Worm (Caenorhabditis elegans) whole organism, young adult: Measurements from ENCODE around the gene cyp-14A3.

Experiments used
- B0336.3 ChIP-seq: fragments of 200-800 bp; sonication (Bioruptor generic); IDR thresholded peaks from 2 replicates; pipeline ENCODE4 v1.3.6; 2022; ENCODE audit warnings: missing genetic modification characterization, missing compliant biosample characterization
- F52B5.7 ChIP-seq: sonication (generic microtip); optimal IDR thresholded peaks from 2 replicates; lab custom pipeline; 2016; ENCODE audit warnings: mild to moderate bottlenecking, missing genetic modification characterization, missing compliant biosample characterization
- F55B11.4 ChIP-seq: sonication (generic microtip); optimal IDR thresholded peaks from 2 replicates; lab custom pipeline; 2016; ENCODE audit warnings: missing compliant biosample characterization, missing genetic modification characterization, borderline replicate concordance; ENCODE audit not compliant: insufficient read depth
- T07F8.4 ChIP-seq: sonication (generic microtip); optimal IDR thresholded peaks from 2 replicates; lab custom pipeline; 2016; ENCODE audit warnings: mild to moderate bottlenecking, missing genetic modification characterization, moderate library complexity, missing compliant biosample characterization
- Y53F4B.3 ChIP-seq: fragments of 200-800 bp; sonication (Bioruptor generic); IDR thresholded peaks from 2 replicates; pipeline ENCODE4 v1.3.6; 2022; ENCODE audit warnings: missing genetic modification reagents, missing genetic modification characterization, missing compliant biosample characterization
- ZK185.1 ChIP-seq: sonication (generic microtip); optimal IDR thresholded peaks from 2 replicates; lab custom pipeline; 2016; ENCODE audit warnings: mild to moderate bottlenecking, missing genetic modification characterization, missing compliant biosample characterization; ENCODE audit not compliant: poor library complexity, severe bottlenecking
- akir-1 ChIP-seq: fragments of 200-800 bp; sonication (Bioruptor generic); optimal IDR thresholded peaks from 2 replicates; lab custom pipeline; 2018; ENCODE audit warnings: mild to moderate bottlenecking, missing genetic modification characterization, moderate library complexity, missing compliant biosample characterization
- aptf-2 ChIP-seq: fragments of 200-800 bp; sonication (Bioruptor generic); conservative IDR thresholded peaks from 2 replicates; pipeline ENCODE4 v1.3.6; 2022; ENCODE audit warnings: missing genetic modification reagents, missing genetic modification characterization, missing compliant biosample characterization
- aptf-3 ChIP-seq: fragments of 200-800 bp; sonication (Bioruptor generic); IDR thresholded peaks from 2 replicates; pipeline ENCODE4 v1.3.6; 2022; ENCODE audit warnings: missing genetic modification characterization, missing compliant biosample characterization
- atf-7 ChIP-seq: sonication (generic microtip); optimal IDR thresholded peaks from 2 replicates; lab custom pipeline; 2017; ENCODE audit warnings: mild to moderate bottlenecking, missing genetic modification characterization, missing compliant biosample characterization
- attf-5 ChIP-seq: fragments of 200-800 bp; sonication (Bioruptor generic); optimal IDR thresholded peaks from 2 replicates; lab custom pipeline; 2018; ENCODE audit warnings: mild to moderate bottlenecking, missing genetic modification characterization, missing compliant biosample characterization
- cebp-1 ChIP-seq, 2 experiments: fragments of 200-800 bp in 1 of 2; sonication (Bioruptor generic) in 1 of 2; sonication (generic microtip) in 1 of 2; IDR thresholded peaks in 1 of 2; optimal IDR thresholded peaks in 1 of 2; 2 replicates each; pipeline versions ENCODE4 v1.3.6 to Lab custom; 2017 to 2022; ENCODE audit warnings: missing compliant biosample characterization in 2 of 2, missing genetic modification characterization in 2 of 2, mild to moderate bottlenecking in 1 of 2, missing genetic modification reagents in 1 of 2, moderate library complexity in 1 of 2
- cebp-2 ChIP-seq: fragments of 200-800 bp; sonication (Bioruptor generic); IDR thresholded peaks from 2 replicates; pipeline ENCODE4 v1.3.6; 2022; ENCODE audit warnings: missing genetic modification characterization, missing compliant biosample characterization
- ceh-27 ChIP-seq: fragments of 200-800 bp; sonication (Bioruptor generic); optimal IDR thresholded peaks from 2 replicates; lab custom pipeline; 2018; ENCODE audit warnings: mild to moderate bottlenecking, missing genetic modification characterization, moderate library complexity, missing compliant biosample characterization
- ceh-40 ChIP-seq: fragments of 200-800 bp; sonication (Bioruptor generic); IDR thresholded peaks from 2 replicates; pipeline ENCODE4 v1.3.6; 2022; ENCODE audit warnings: missing genetic modification characterization, missing compliant biosample characterization
- ceh-58 ChIP-seq: fragments of 200-800 bp; sonication (Bioruptor generic); IDR thresholded peaks from 2 replicates; pipeline ENCODE4 v1.3.6; 2022; ENCODE audit warnings: missing genetic modification characterization, missing compliant biosample characterization
- ceh-79 ChIP-seq: sonication (generic microtip); optimal IDR thresholded peaks from 2 replicates; lab custom pipeline; 2017; ENCODE audit warnings: mild to moderate bottlenecking, missing genetic modification characterization, missing compliant biosample characterization
- dox-1 ChIP-seq: fragments of 200-800 bp; sonication (Bioruptor generic); IDR thresholded peaks from 2 replicates; pipeline ENCODE4 v1.3.6; 2022; ENCODE audit warnings: missing genetic modification reagents, missing genetic modification characterization, missing compliant biosample characterization
- efl-1 ChIP-seq: fragments of 150-350 bp; optimal IDR thresholded peaks from 2 replicates; lab custom pipeline; 2014; ENCODE audit warnings: missing biosample characterization, missing genetic modification reagents, missing genetic modification characterization
- egl-44 ChIP-seq: fragments of 200-800 bp; sonication (Bioruptor generic); IDR thresholded peaks from 2 replicates; pipeline ENCODE4 v1.3.6; 2022; ENCODE audit warnings: missing genetic modification reagents, missing genetic modification characterization, missing compliant biosample characterization
- egrh-3 ChIP-seq: fragments of 200-800 bp; sonication (Bioruptor generic); IDR thresholded peaks from 2 replicates; pipeline ENCODE4 v1.3.6; 2022; ENCODE audit warnings: missing genetic modification reagents, missing genetic modification characterization, missing compliant biosample characterization
- ets-4 ChIP-seq: fragments of 200-800 bp; sonication (Bioruptor generic); optimal IDR thresholded peaks from 2 replicates; lab custom pipeline; 2018; ENCODE audit warnings: mild to moderate bottlenecking, missing genetic modification characterization, missing compliant biosample characterization
- gei-17 ChIP-seq: fragments of 200-800 bp; sonication (Bioruptor generic); optimal IDR thresholded peaks from 2 replicates; lab custom pipeline; 2018; ENCODE audit warnings: mild to moderate bottlenecking, missing genetic modification characterization, missing compliant biosample characterization
- hlh-26 ChIP-seq: fragments of 200-800 bp; sonication (Bioruptor generic); conservative IDR thresholded peaks from 2 replicates; pipeline ENCODE4 v1.3.6; 2022; ENCODE audit warnings: missing genetic modification reagents, missing genetic modification characterization, missing compliant biosample characterization
- hrde-1 ChIP-seq: sonication (generic microtip); optimal IDR thresholded peaks from 2 replicates; lab custom pipeline; 2016; ENCODE audit warnings: missing genetic modification characterization, mild to moderate bottlenecking, missing compliant biosample characterization, moderate library complexity, missing genotype, missing genetic modification reagents, borderline replicate concordance
- let-607 ChIP-seq, 2 experiments: fragments of 200-800 bp in 1 of 2; sonication (Bioruptor generic) in 1 of 2; sonication (generic microtip) in 1 of 2; optimal IDR thresholded peaks; 2 replicates each; lab custom pipeline; 2016 to 2018; ENCODE audit warnings: mild to moderate bottlenecking in 2 of 2, missing compliant biosample characterization in 2 of 2, missing genetic modification characterization in 2 of 2, moderate library complexity in 2 of 2, missing genotype in 1 of 2
- mcd-1 ChIP-seq: fragments of 200-800 bp; sonication (Bioruptor generic); IDR thresholded peaks from 2 replicates; pipeline ENCODE4 v1.3.6; 2022; ENCODE audit warnings: missing genetic modification reagents, missing genetic modification characterization, missing compliant biosample characterization
- nfyb-1 ChIP-seq: fragments of 200-800 bp; sonication (Bioruptor generic); IDR thresholded peaks from 2 replicates; pipeline ENCODE4 v1.3.6; 2022; ENCODE audit warnings: missing genetic modification reagents, missing genetic modification characterization, missing compliant biosample characterization
- nhr-179 ChIP-seq: sonication (generic microtip); optimal IDR thresholded peaks from 2 replicates; lab custom pipeline; 2016; ENCODE audit warnings: mild to moderate bottlenecking, missing genetic modification characterization, missing compliant biosample characterization
- nhr-80 ChIP-seq: sonication (generic microtip); optimal IDR thresholded peaks from 2 replicates; lab custom pipeline; 2016; ENCODE audit warnings: missing genetic modification characterization, missing compliant biosample characterization
- sea-2 ChIP-seq: fragments of 200-800 bp; sonication (Bioruptor generic); IDR thresholded peaks from 2 replicates; pipeline ENCODE4 v1.3.6; 2022; ENCODE audit warnings: missing genetic modification characterization, missing compliant biosample characterization
- snpc-4 ChIP-seq, 5 experiments: fragments of 150-350 bp in 1 of 5; sonication (generic microtip) in 4 of 5; optimal IDR thresholded peaks; 2 replicates each; lab custom pipeline; 2014 to 2018; ENCODE audit warnings: missing genetic modification characterization in 5 of 5, missing biosample characterization in 3 of 5, antibody characterized with exemption in 2 of 5, mild to moderate bottlenecking in 2 of 5, missing compliant biosample characterization in 2 of 5, missing genotype in 2 of 5, moderate library complexity in 2 of 5, missing genetic modification reagents in 1 of 5
- somi-1 ChIP-seq: fragments of 200-800 bp; sonication (Bioruptor generic); optimal IDR thresholded peaks from 2 replicates; lab custom pipeline; 2018; ENCODE audit warnings: mild to moderate bottlenecking, missing genetic modification characterization, missing compliant biosample characterization
- tbp1 ChIP-seq: fragments of 200-800 bp; sonication (Bioruptor generic); optimal IDR thresholded peaks from 2 replicates; lab custom pipeline; 2018; ENCODE audit warnings: mild to moderate bottlenecking, missing genetic modification characterization, missing compliant biosample characterization
- tbx-9 ChIP-seq: sonication (generic microtip); optimal IDR thresholded peaks from 2 replicates; lab custom pipeline; 2016; ENCODE audit warnings: borderline replicate concordance, missing genetic modification characterization, inconsistent platforms, missing compliant biosample characterization
- zfh-2 ChIP-seq: fragments of 200-800 bp; sonication (Bioruptor generic); conservative IDR thresholded peaks from 2 replicates; pipeline ENCODE4 v1.3.6; 2022; ENCODE audit warnings: missing genetic modification reagents, missing genetic modification characterization, missing compliant biosample characterization
- ztf-22 ChIP-seq: fragments of 200-800 bp; sonication (Bioruptor generic); optimal IDR thresholded peaks from 2 replicates; lab custom pipeline; 2018; ENCODE audit warnings: mild to moderate bottlenecking, missing genetic modification characterization, moderate library complexity, missing compliant biosample characterization
- ztf-26 ChIP-seq: sonication (generic microtip); optimal IDR thresholded peaks from 2 replicates; lab custom pipeline; 2017; ENCODE audit warnings: missing genetic modification characterization, missing compliant biosample characterization

cyp-14A3 gene

DNA sequence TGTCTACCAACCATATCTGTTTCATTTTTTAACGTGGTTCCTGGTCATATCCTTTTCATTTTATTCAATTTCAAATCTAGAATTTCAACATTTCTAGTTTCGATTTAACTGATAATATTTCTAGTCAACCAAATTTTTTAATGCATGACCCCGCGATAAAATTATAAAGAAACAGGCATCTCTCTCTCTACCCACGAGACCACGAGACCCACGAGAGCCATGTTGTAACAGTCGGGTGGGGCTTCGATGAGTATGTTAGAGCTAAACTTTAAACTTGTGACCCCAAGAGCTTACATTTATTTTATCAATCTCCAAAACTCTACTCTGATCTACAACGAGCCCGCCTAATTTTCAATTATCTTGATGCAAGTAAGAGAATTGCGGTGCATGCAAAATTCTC, 44.3 kb upstream of the cyp-14A3 start:
- TF ChIP-seq cebp-1 (GFP tag; IDR thresholded peaks at IDR 0.05; lab: Robert Waterston, UW) (no peak), cebp-1 (tag; optimal IDR thresholded peaks at IDR 0.05; lab: Kevin White, UChicago) (peak; percentile 20), egrh-3 (GFP tag; lab: Robert Waterston, UW) (no peak)

DNA sequence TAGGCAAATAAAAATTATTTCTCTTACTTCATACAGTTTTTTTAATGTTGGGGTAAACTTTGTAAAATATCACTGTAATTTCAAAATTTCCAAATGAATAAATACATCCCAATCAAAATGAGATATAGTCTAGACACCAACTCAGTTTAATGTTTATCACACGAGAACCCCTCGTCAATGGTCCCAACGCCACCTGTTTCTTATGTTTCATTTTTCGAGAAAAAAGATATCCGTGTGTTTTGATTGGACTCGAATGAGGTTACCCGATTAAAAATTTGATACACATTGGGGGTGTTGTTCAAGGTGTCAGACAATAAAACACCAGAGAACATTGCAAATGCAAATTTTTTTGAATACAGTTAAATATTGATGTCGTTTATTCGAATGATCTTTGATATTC, 43.5 kb upstream of the cyp-14A3 start:
- TF ChIP-seq egl-44 (GFP tag; lab: Robert Waterston, UW) (no peak), ceh-79 (no peak), aptf-3 (GFP tag; lab: Robert Waterston, UW) (no peak), ceh-40 (no peak), efl-1 (GFP tag; lab: Kevin White, UChicago) (no peak), ceh-58 (GFP tag; lab: Robert Waterston, UW) (no peak), Y53F4B.3 (GFP tag; lab: Robert Waterston, UW) (no peak), ZK185.1 (no peak), tbx-9 (tag; lab: Kevin White, UChicago) (no peak), F52B5.7 (tag; lab: Kevin White, UChicago) (no peak), cebp-2 (GFP tag; lab: Robert Waterston, UW) (no peak), nhr-80 (tag; lab: Kevin White, UChicago) (no peak), snpc-4 (GFP tag; optimal IDR thresholded peaks at IDR 0.05; lab: Kevin White, UChicago) (no peak), snpc-4 (tag; optimal IDR thresholded peaks at IDR 0.05; lab: Kevin White, UChicago) (no peak), ceh-27 (GFP tag; lab: Kevin White, UChicago) (no peak), nhr-179 (tag; lab: Kevin White, UChicago) (no peak), T07F8.4 (tag; lab: Kevin White, UChicago) (no peak), akir-1 (no peak), hlh-26 (GFP tag; lab: Robert Waterston, UW) (no peak), B0336.3 (GFP tag; lab: Robert Waterston, UW) (no peak)
- TF ChIP-seq, all 124 proteins: peak for 0

DNA sequence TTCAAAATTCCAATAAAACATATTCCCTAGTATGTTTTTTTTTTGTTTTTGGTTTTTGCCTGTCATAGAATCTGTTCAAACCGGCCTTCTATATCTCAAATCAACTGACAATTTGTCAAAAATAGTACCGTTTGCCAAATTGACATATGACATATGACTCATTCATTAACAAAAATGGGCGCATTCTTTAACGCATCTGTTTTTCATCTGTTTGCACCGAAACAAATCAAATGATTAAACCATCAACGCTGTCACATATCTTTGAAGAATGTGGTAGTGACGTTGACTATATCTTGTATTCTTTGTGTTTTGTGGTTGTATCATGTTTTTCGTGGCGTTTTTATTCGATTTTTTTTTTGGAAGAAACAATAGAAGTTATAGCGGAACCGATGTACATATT, 41.1 kb upstream of the cyp-14A3 start:
- TF ChIP-seq zfh-2 (GFP tag; lab: Robert Waterston, UW) (no peak), mcd-1 (no peak), egrh-3 (GFP tag; lab: Robert Waterston, UW) (no peak)

DNA sequence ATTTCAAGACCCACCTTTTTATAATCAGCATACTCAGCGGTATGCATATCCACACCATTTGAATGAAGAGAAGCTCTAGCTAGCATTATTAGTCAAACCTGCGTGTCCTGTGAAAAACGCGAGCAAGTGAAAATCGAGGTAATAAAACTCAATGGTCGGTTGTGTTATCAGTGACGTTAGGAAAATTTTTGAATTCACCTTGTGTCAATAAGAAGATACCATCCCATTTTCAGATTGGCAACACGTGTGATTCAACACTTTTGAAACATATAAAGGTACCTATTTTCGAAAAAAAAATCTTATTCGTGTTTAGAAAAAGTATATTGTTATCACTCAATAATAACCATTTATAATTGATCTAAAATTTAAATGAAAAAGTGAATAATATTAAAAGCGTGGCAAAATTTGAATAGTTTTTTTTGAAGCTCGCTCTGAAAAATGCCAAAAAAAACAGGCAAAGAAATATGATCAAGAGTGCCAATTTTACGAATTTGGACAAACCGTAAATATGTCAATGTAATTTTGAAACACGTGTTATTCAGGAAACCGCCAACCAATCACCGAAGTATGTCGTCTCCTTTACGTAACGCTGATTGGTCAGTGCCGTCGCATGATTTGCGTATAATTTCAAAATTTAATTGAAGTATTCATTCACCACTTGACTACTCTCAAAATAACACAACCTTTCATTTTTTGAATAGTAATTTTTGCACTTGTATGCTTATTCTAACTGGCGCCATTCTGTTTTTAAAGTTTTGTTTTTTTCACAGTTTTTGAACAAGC, 37.8 kb upstream of the cyp-14A3 start, which contains the start of gene F46G10.1:
Gene F46G10.1, minus strand, starts transcription at position 115 of the 783 bp plus-strand sequence.
- TF ChIP-seq cebp-2 (GFP tag; lab: Robert Waterston, UW), result no peak
- peak; percentile 56 for TF ChIP-seq nhr-80 (tag; lab: Kevin White, UChicago)
- TF ChIP-seq nfyb-1 (GFP tag; lab: Robert Waterston, UW), result peak; percentile 57
- TF ChIP-seq, all 124 proteins: peak for 2

DNA sequence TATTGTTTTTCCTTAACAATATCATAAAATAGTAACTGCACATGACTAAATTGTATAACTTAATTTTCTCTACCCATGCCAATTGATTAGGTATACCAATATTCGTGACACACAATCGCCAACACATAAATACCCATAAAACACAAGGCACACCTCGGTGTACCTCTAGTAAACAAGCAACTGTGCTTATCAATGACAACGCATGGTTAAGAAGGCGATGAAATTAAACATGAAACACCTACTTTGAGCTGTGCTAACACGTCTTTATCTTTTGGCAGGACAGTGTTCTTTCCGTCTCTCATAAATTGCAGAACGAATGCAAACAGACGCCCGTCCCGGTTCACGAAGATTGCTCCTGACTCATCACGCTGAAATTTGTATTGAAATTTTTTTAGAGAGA, 36.8 kb upstream of the cyp-14A3 start:
- TF ChIP-seq ztf-22 (peak; percentile 14), sea-2 (GFP tag; lab: Robert Waterston, UW) (no peak), hrde-1 (no peak), gei-17 (GFP tag; lab: Kevin White, UChicago) (no peak), ZK185.1 (peak; percentile 39), F55B11.4 (no peak), ets-4 (peak; percentile 56), let-607 (tag; optimal IDR thresholded peaks at IDR 0.05; lab: Kevin White, UChicago) (peak in 1 of 2 experiments; percentile 35), dox-1 (GFP tag; lab: Robert Waterston, UW) (peak; percentile 69; the same call in 1 of the 2 replicates), atf-7 (tag; lab: Kevin White, UChicago) (peak; percentile 12), zfh-2 (GFP tag; lab: Robert Waterston, UW) (no peak), tbp1 (GFP tag; lab: Kevin White, UChicago) (peak; percentile 32), cebp-1 (GFP tag; IDR thresholded peaks at IDR 0.05; lab: Robert Waterston, UW) (peak; percentile 41; the same call in 1 of the 2 replicates), cebp-1 (tag; optimal IDR thresholded peaks at IDR 0.05; lab: Kevin White, UChicago) (peak; percentile 51), aptf-2 (GFP tag; lab: Robert Waterston, UW) (no peak), attf-5 (GFP tag; lab: Kevin White, UChicago) (peak; percentile 2), nhr-80 (tag; lab: Kevin White, UChicago) (peak; percentile 94), ztf-26 (tag; lab: Kevin White, UChicago) (no peak), somi-1 (GFP tag; lab: Kevin White, UChicago) (no peak)
